Worm (Caenorhabditis elegans) whole organism, L4 larva: Measurements from ENCODE around the gene R11G1.11.

Experiments used
- D1046.2 ChIP-seq: fragments of 200-800 bp; sonication (Bioruptor generic); IDR thresholded peaks from 2 replicates; pipeline ENCODE4 v1.3.6; 2022; ENCODE audit warnings: missing genetic modification characterization, missing compliant biosample characterization
- F10B5.3 ChIP-seq: sonication (generic microtip); optimal IDR thresholded peaks from 2 replicates; lab custom pipeline; 2016; ENCODE audit warnings: mild to moderate bottlenecking, missing genetic modification characterization, missing compliant biosample characterization
- F26F4.8 ChIP-seq: fragments of 200-800 bp; sonication (Bioruptor generic); conservative IDR thresholded peaks from 2 replicates; pipeline ENCODE4 v1.3.6; 2022; ENCODE audit warnings: missing genetic modification characterization, missing compliant biosample characterization
- F37D6.2 ChIP-seq: sonication (generic microtip); optimal IDR thresholded peaks from 2 replicates; lab custom pipeline; 2016; ENCODE audit warnings: mild to moderate bottlenecking, missing genetic modification characterization, missing compliant biosample characterization
- F49E8.2 ChIP-seq: sonication (generic microtip); optimal IDR thresholded peaks from 2 replicates; lab custom pipeline; 2016; ENCODE audit warnings: missing compliant biosample characterization, mild to moderate bottlenecking, missing genetic modification characterization, borderline replicate concordance
- T26A8.4 ChIP-seq: fragments of 200-800 bp; sonication (Bioruptor generic); IDR thresholded peaks from 2 replicates; pipeline ENCODE4 v1.3.6; 2022; ENCODE audit warnings: missing genetic modification characterization, missing compliant biosample characterization
- Y5F2A.4 ChIP-seq: fragments of 200-800 bp; sonication (Bioruptor generic); optimal IDR thresholded peaks from 2 replicates; lab custom pipeline; 2018; ENCODE audit warnings: mild to moderate bottlenecking, missing genetic modification characterization, missing compliant biosample characterization
- ZK546.5 ChIP-seq, 2 experiments: sonication (generic microtip); optimal IDR thresholded peaks; 2 replicates each; lab custom pipeline; 2017; ENCODE audit warnings: missing biosample characterization in 2 of 2, missing genetic modification characterization in 2 of 2
- aha-1 ChIP-seq: fragments of 150-350 bp; peaks from one replicate; lab custom pipeline; 2014; ENCODE audit warnings: missing biosample characterization, missing genetic modification characterization
- attf-4 ChIP-seq: sonication (generic microtip); optimal IDR thresholded peaks from 3 replicates; lab custom pipeline; 2017; ENCODE audit warnings: missing biosample characterization, missing genetic modification characterization
- ceh-32 ChIP-seq: sonication (generic microtip); optimal IDR thresholded peaks from 2 replicates; lab custom pipeline; 2016; ENCODE audit warnings: mild to moderate bottlenecking, missing genetic modification characterization, missing compliant biosample characterization; ENCODE audit not compliant: poor library complexity
- ceh-44 ChIP-seq: fragments of 200-800 bp; sonication (Bioruptor generic); IDR thresholded peaks from 2 replicates; pipeline ENCODE4 v1.3.6; 2022; ENCODE audit warnings: missing genetic modification reagents, missing genetic modification characterization, missing compliant biosample characterization
- ceh-62 ChIP-seq: sonication (generic microtip); optimal IDR thresholded peaks from 2 replicates; lab custom pipeline; 2017; ENCODE audit warnings: missing biosample characterization, missing genetic modification characterization
- ces-1 ChIP-seq: fragments of 150-350 bp; sonication (generic microtip); optimal IDR thresholded peaks from 4 replicates; lab custom pipeline; 2014; ENCODE audit warnings: missing biosample characterization, missing genetic modification reagents, missing genetic modification characterization
- daf-8 ChIP-seq: fragments of 200-800 bp; sonication (Bioruptor generic); IDR thresholded peaks from 2 replicates; pipeline ENCODE4 v1.3.6; 2022; ENCODE audit warnings: missing genetic modification characterization, missing compliant biosample characterization
- dmd-6 ChIP-seq: fragments of 200-800 bp; sonication (Bioruptor generic); IDR thresholded peaks from 2 replicates; pipeline ENCODE4 v1.3.6; 2022; ENCODE audit warnings: missing genetic modification reagents, missing genetic modification characterization, missing compliant biosample characterization
- dmd-8 ChIP-seq: fragments of 200-800 bp; sonication (Bioruptor generic); IDR thresholded peaks from 2 replicates; pipeline ENCODE4 v1.3.6; 2022; ENCODE audit warnings: missing genetic modification characterization, missing compliant biosample characterization
- dve-1 ChIP-seq: sonication (generic microtip); optimal IDR thresholded peaks from 2 replicates; lab custom pipeline; 2017; ENCODE audit warnings: antibody characterized with exemption, mild to moderate bottlenecking, missing genetic modification characterization, missing compliant biosample characterization; ENCODE audit not compliant: insufficient read depth
- fos-1 ChIP-seq: fragments of 150-350 bp; optimal IDR thresholded peaks from 2 replicates; lab custom pipeline; 2014; ENCODE audit warnings: missing biosample characterization, missing genetic modification characterization
- hif-1 ChIP-seq, 2 experiments: sonication (generic microtip); optimal IDR thresholded peaks; 2 replicates each; lab custom pipeline; 2016 to 2017; ENCODE audit warnings: missing compliant biosample characterization in 2 of 2, missing genetic modification characterization in 2 of 2, missing genetic modification reagents in 2 of 2, missing genotype in 2 of 2, mild to moderate bottlenecking in 1 of 2
- lin-13 ChIP-seq: fragments of 150-350 bp; optimal IDR thresholded peaks from 2 replicates; lab custom pipeline; 2014; ENCODE audit warnings: missing biosample characterization, missing genetic modification reagents, missing genetic modification characterization
- lin-15B ChIP-seq: fragments of 150-350 bp; sonication (generic microtip); optimal IDR thresholded peaks from 3 replicates; lab custom pipeline; 2014; ENCODE audit warnings: missing biosample characterization, missing genetic modification characterization
- lin-29 ChIP-seq: fragments of 200-800 bp; sonication (Bioruptor generic); IDR thresholded peaks from 2 replicates; pipeline ENCODE4 v1.3.6; 2022; ENCODE audit warnings: missing genetic modification reagents, missing genetic modification characterization, missing compliant biosample characterization
- madf-9 ChIP-seq: fragments of 200-800 bp; sonication (Bioruptor generic); conservative IDR thresholded peaks from 2 replicates; pipeline ENCODE4 v1.3.6; 2022; ENCODE audit warnings: missing genetic modification reagents, missing genetic modification characterization, missing compliant biosample characterization
- mdt-29 ChIP-seq: fragments of 200-800 bp; sonication (Bioruptor generic); IDR thresholded peaks from 2 replicates; pipeline ENCODE4 v1.3.6; 2022; ENCODE audit warnings: missing genetic modification reagents, missing genetic modification characterization, missing compliant biosample characterization
- nhr-10 ChIP-seq: fragments of 150-350 bp; optimal IDR thresholded peaks from 2 replicates; lab custom pipeline; 2014; ENCODE audit warnings: missing biosample characterization, missing genetic modification characterization
- nhr-11 ChIP-seq: fragments of 150-350 bp; optimal IDR thresholded peaks from 2 replicates; lab custom pipeline; 2014; ENCODE audit warnings: missing biosample characterization, missing genetic modification characterization
- nhr-111 ChIP-seq: fragments of 200-800 bp; sonication (Bioruptor generic); optimal IDR thresholded peaks from 2 replicates; lab custom pipeline; 2018; ENCODE audit warnings: mild to moderate bottlenecking, missing genetic modification characterization, missing compliant biosample characterization
- nhr-237 ChIP-seq: sonication (generic microtip); optimal IDR thresholded peaks from 2 replicates; lab custom pipeline; 2017; ENCODE audit warnings: missing biosample characterization, missing genetic modification characterization
- nhr-42 ChIP-seq: fragments of 200-800 bp; sonication (Bioruptor generic); IDR thresholded peaks from 2 replicates; pipeline ENCODE4 v1.3.6; 2022; ENCODE audit warnings: missing genetic modification characterization, missing compliant biosample characterization
- nhr-76 ChIP-seq: fragments of 150-350 bp; optimal IDR thresholded peaks from 2 replicates; lab custom pipeline; 2014; ENCODE audit warnings: missing biosample characterization, missing genetic modification characterization
- nhr-77 ChIP-seq: fragments of 150-350 bp; optimal IDR thresholded peaks from 2 replicates; lab custom pipeline; 2014; ENCODE audit warnings: missing biosample characterization, missing genetic modification characterization
- pha-4 ChIP-seq, 2 experiments: fragments of 150-350 bp in 1 of 2; fragments of 200-800 bp in 1 of 2; sonication (Bioruptor generic) in 1 of 2; IDR thresholded peaks in 1 of 2; optimal IDR thresholded peaks in 1 of 2; 2 replicates each; pipeline versions ENCODE4 v1.3.6 to Lab custom; 2014 to 2022; ENCODE audit warnings: missing genetic modification characterization in 2 of 2, missing genetic modification reagents in 2 of 2, missing biosample characterization in 1 of 2, missing compliant biosample characterization in 1 of 2
- pqm-1 ChIP-seq: sonication (generic microtip); optimal IDR thresholded peaks from 2 replicates; lab custom pipeline; 2017; ENCODE audit warnings: missing biosample characterization, missing genetic modification characterization
- skn-1 ChIP-seq: fragments of 150-350 bp; optimal IDR thresholded peaks from 2 replicates; lab custom pipeline; 2014; ENCODE audit warnings: missing biosample characterization, missing genetic modification characterization
- snpc-4 ChIP-seq: fragments of 150-350 bp; optimal IDR thresholded peaks from 2 replicates; lab custom pipeline; 2014; ENCODE audit warnings: missing biosample characterization, missing genetic modification characterization
- spr-1 ChIP-seq: sonication (generic microtip); optimal IDR thresholded peaks from 2 replicates; lab custom pipeline; 2016; ENCODE audit warnings: mild to moderate bottlenecking, missing genetic modification characterization, missing compliant biosample characterization
- tag-97 ChIP-seq: fragments of 200-800 bp; sonication (Bioruptor generic); IDR thresholded peaks from 2 replicates; pipeline ENCODE4 v1.3.6; 2022; ENCODE audit warnings: missing genetic modification characterization, missing compliant biosample characterization
- tra-1 ChIP-seq: fragments of 200-800 bp; sonication (Bioruptor generic); IDR thresholded peaks from 2 replicates; pipeline ENCODE4 v1.3.6; 2022; ENCODE audit warnings: missing genetic modification reagents, missing genetic modification characterization, missing compliant biosample characterization
- unc-130 ChIP-seq: sonication (generic microtip); optimal IDR thresholded peaks from 2 replicates; lab custom pipeline; 2016; ENCODE audit warnings: missing genetic modification reagents, missing genetic modification characterization, missing compliant biosample characterization
- unc-39 ChIP-seq: sonication (generic microtip); optimal IDR thresholded peaks from 2 replicates; lab custom pipeline; 2017; ENCODE audit warnings: missing biosample characterization, missing genetic modification characterization
- unc-62 ChIP-seq, 3 experiments: fragments of 150-350 bp in 1 of 3; sonication (generic microtip); optimal IDR thresholded peaks in 2 of 3; peaks in 1 of 3; 1 replicate in 1 of 3; 2 replicates in 2 of 3; lab custom pipeline; 2014 to 2017; ENCODE audit warnings: missing biosample characterization in 3 of 3, missing genetic modification characterization in 3 of 3, missing genetic modification reagents in 3 of 3, missing genotype in 1 of 3
- zfp-3 ChIP-seq: fragments of 200-800 bp; sonication (Bioruptor generic); conservative IDR thresholded peaks from 2 replicates; pipeline ENCODE4 v1.3.6; 2022; ENCODE audit warnings: missing genetic modification reagents, missing genetic modification characterization, missing compliant biosample characterization
- zip-11 ChIP-seq: fragments of 200-800 bp; sonication (Bioruptor generic); IDR thresholded peaks from 2 replicates; pipeline ENCODE4 v1.3.6; 2022; ENCODE audit warnings: missing genetic modification characterization, missing compliant biosample characterization
- ztf-7 ChIP-seq: fragments of 150-350 bp; optimal IDR thresholded peaks from 2 replicates; lab custom pipeline; 2014; ENCODE audit warnings: missing biosample characterization, missing genetic modification characterization

R11G1.11 gene

ce11 chrX:3625599-3625998, 29.1 kb upstream of the R11G1.11 start:
- TF ChIP-seq dmd-8 (GFP tag; lab: Robert Waterston, UW) (no peak), dmd-6 (no peak), F49E8.2 (tag; lab: Kevin White, UChicago) (no peak), unc-62 (GFP tag; optimal IDR thresholded peaks at IDR 0.05 in 1 of 2; lab: Kevin White, UChicago) (peak in 1 of 2 experiments; percentile 54), unc-62 (tag; optimal IDR thresholded peaks at IDR 0.05; lab: Kevin White, UChicago) (no peak), mdt-29 (no peak)
- TF ChIP-seq, all 104 proteins: peak for 1

ce11 chrX:3628016-3628415, 26.7 kb upstream of the R11G1.11 start, which contains the start of gene vep-2:
vep-2 (plus strand) TSS chrX:3628316.
- TF ChIP-seq nhr-111: no peak
- TF ChIP-seq nhr-42: no peak
- no peak for TF ChIP-seq nhr-237
- no peak for TF ChIP-seq nhr-10 (tag; lab: Kevin White, UChicago)
- no peak for TF ChIP-seq attf-4
- TF ChIP-seq nhr-11 (tag; lab: Kevin White, UChicago): no peak
- TF ChIP-seq spr-1: no peak
- no peak for TF ChIP-seq pha-4 (GFP tag; IDR thresholded peaks at IDR 0.05; lab: Robert Waterston, UW)
- no peak for TF ChIP-seq pha-4 (tag; optimal IDR thresholded peaks at IDR 0.05; lab: Kevin White, UChicago)

DNA sequence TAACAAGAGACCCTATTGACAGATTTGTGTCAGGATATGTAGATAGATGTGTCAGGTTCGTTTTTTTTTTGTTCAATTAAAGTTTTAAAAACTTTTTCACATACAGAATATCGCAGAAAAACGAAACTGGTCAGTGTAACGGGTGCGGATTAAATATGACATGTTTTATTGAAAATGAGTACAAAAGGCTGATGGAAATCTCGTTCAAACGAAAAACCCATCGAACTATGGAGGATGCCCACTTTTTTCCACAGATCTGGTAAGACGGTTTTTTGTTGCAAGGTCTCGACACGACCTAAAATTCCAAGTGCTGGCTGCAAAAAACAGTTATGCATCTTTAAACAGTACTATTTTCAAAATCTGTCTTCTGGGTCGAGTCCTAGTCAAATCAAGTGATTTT, 24.6 kb upstream of the R11G1.11 start:
- TF ChIP-seq ceh-44 (GFP tag; lab: Robert Waterston, UW) (no peak), tra-1 (GFP tag; lab: Robert Waterston, UW) (no peak), unc-39 (tag; lab: Kevin White, UChicago) (no peak), attf-4 (no peak), unc-62 (GFP tag; optimal IDR thresholded peaks at IDR 0.05 in 1 of 2; lab: Kevin White, UChicago) (peak in 1 of 2 experiments; percentile 93), unc-62 (tag; optimal IDR thresholded peaks at IDR 0.05; lab: Kevin White, UChicago) (no peak), lin-15B (tag; lab: Kevin White, UChicago) (no peak), nhr-42 (no peak), dmd-6 (no peak), aha-1 (peak; percentile 58)

DNA sequence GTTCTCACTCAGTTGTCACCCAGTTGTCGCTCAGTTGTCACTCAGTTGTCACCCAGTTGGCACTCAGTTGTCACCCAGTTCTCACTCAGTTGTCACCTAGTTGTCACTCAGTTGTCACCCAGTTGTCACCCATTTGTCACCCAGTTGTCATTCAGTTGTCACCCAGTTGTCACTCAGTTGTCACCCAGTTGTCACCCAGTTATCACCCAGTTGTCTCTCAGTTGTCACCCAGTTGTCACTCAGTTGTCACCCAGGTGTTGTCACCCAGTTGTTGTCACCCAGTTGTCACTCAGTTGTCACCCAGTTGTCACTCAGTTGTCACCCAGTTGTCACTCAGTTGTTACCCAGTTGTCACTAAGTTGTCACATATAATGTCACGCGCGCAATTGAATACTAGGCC, 23.2 kb upstream of the R11G1.11 start:
- TF ChIP-seq ces-1 (GFP tag; lab: Kevin White, UChicago) (no peak), nhr-77 (tag; lab: Kevin White, UChicago) (no peak), zfp-3 (GFP tag; lab: Robert Waterston, UW) (no peak), hif-1 (tag; optimal IDR thresholded peaks at IDR 0.05; lab: Kevin White, UChicago) (no peak), pha-4 (GFP tag; IDR thresholded peaks at IDR 0.05; lab: Robert Waterston, UW) (no peak), pha-4 (tag; optimal IDR thresholded peaks at IDR 0.05; lab: Kevin White, UChicago) (no peak), zip-11 (GFP tag; lab: Robert Waterston, UW) (no peak), dve-1 (no peak), lin-29 (GFP tag; lab: Robert Waterston, UW) (no peak), Y5F2A.4 (no peak), snpc-4 (no peak), F10B5.3 (tag; lab: Kevin White, UChicago) (no peak), D1046.2 (peak; percentile 79; the same call in 1 of the 2 replicates), daf-8 (GFP tag; lab: Robert Waterston, UW) (no peak), ztf-7 (tag; lab: Kevin White, UChicago) (no peak), unc-39 (tag; lab: Kevin White, UChicago) (no peak), T26A8.4 (GFP tag; lab: Robert Waterston, UW) (no peak), fos-1 (tag; lab: Kevin White, UChicago) (no peak), nhr-76 (tag; lab: Kevin White, UChicago) (no peak), unc-130 (GFP tag; lab: Kevin White, UChicago) (no peak), tag-97 (peak; percentile 47; the same call in 1 of the 2 replicates), lin-13 (GFP tag; lab: Kevin White, UChicago) (no peak), nhr-10 (tag; lab: Kevin White, UChicago) (no peak), pqm-1 (tag; lab: Kevin White, UChicago) (no peak), unc-62 (GFP tag; optimal IDR thresholded peaks at IDR 0.05 in 1 of 2; lab: Kevin White, UChicago) (no peak), unc-62 (tag; optimal IDR thresholded peaks at IDR 0.05; lab: Kevin White, UChicago) (no peak), ceh-62 (tag; lab: Kevin White, UChicago) (no peak), dmd-8 (GFP tag; lab: Robert Waterston, UW) (0 out of 2 replicates have a peak, but pooled peaks have one; percentile 20), F26F4.8 (GFP tag; lab: Robert Waterston, UW) (0 out of 2 replicates have a peak, but pooled peaks have one; percentile 10), madf-9 (no peak; the same call in 1 of the 2 replicates), ZK546.5 (tag; optimal IDR thresholded peaks at IDR 0.05; lab: Kevin White, UChicago) (no peak), F37D6.2 (tag; lab: Kevin White, UChicago) (no peak), attf-4 (no peak), ceh-32 (tag; lab: Kevin White, UChicago) (no peak), skn-1 (tag; lab: Kevin White, UChicago) (no peak)
